Worm (Caenorhabditis elegans) whole organism, young adult: ENCODE results near the gene Y45F10C.2.
"Not testable (repeated sequence)": the region's sequence is repeated elsewhere in the genome, so short reads cannot be mapped to it uniquely, and the experiment has no call there.

Experiments
- F10E7.11 ChIP-seq: sonication (generic microtip); optimal IDR thresholded peaks from 2 replicates; lab custom pipeline; 2017; ENCODE audit warnings: mild to moderate bottlenecking, missing genetic modification characterization, moderate library complexity, missing compliant biosample characterization
- Y53F4B.3 ChIP-seq: fragments of 200-800 bp; sonication (Bioruptor generic); IDR thresholded peaks from 2 replicates; pipeline ENCODE4 v1.3.6; 2022; ENCODE audit warnings: missing genetic modification reagents, missing genetic modification characterization, missing compliant biosample characterization
- Y56A3A.18 ChIP-seq: fragments of 200-800 bp; sonication (Bioruptor generic); IDR thresholded peaks from 2 replicates; pipeline ENCODE4 v1.3.6; 2022; ENCODE audit warnings: missing genetic modification reagents, missing genetic modification characterization, missing compliant biosample characterization
- Y79H2A.3 ChIP-seq: fragments of 200-800 bp; sonication (Bioruptor generic); conservative IDR thresholded peaks from 2 replicates; pipeline ENCODE4 v1.3.6; 2022; ENCODE audit warnings: missing genetic modification reagents, missing genetic modification characterization, missing compliant biosample characterization
- attf-6 ChIP-seq: fragments of 200-800 bp; sonication (Bioruptor generic); IDR thresholded peaks from 2 replicates; pipeline ENCODE4 v1.3.6; 2022; ENCODE audit warnings: missing genetic modification reagents, missing genetic modification characterization, missing compliant biosample characterization
- ccch-3 ChIP-seq: fragments of 200-800 bp; sonication (Bioruptor generic); optimal IDR thresholded peaks from 2 replicates; lab custom pipeline; 2018; ENCODE audit warnings: mild to moderate bottlenecking, missing genetic modification characterization, missing compliant biosample characterization
- ceh-100 ChIP-seq: fragments of 200-800 bp; sonication (Bioruptor generic); IDR thresholded peaks from 2 replicates; pipeline ENCODE4 v1.3.6; 2022; ENCODE audit warnings: missing genetic modification reagents, missing genetic modification characterization, missing compliant biosample characterization
- ceh-40 ChIP-seq: fragments of 200-800 bp; sonication (Bioruptor generic); IDR thresholded peaks from 2 replicates; pipeline ENCODE4 v1.3.6; 2022; ENCODE audit warnings: missing genetic modification characterization, missing compliant biosample characterization
- chd-7 ChIP-seq: sonication (generic microtip); optimal IDR thresholded peaks from 2 replicates; lab custom pipeline; 2016; ENCODE audit warnings: mild to moderate bottlenecking, missing genetic modification characterization, moderate library complexity, missing compliant biosample characterization
- dpl-1 ChIP-seq: fragments of 150-350 bp; optimal IDR thresholded peaks from 2 replicates; lab custom pipeline; 2014; ENCODE audit warnings: missing biosample characterization, missing genetic modification reagents, missing genetic modification characterization
- efl-1 ChIP-seq: fragments of 150-350 bp; optimal IDR thresholded peaks from 2 replicates; lab custom pipeline; 2014; ENCODE audit warnings: missing biosample characterization, missing genetic modification reagents, missing genetic modification characterization
- egrh-3 ChIP-seq: fragments of 200-800 bp; sonication (Bioruptor generic); IDR thresholded peaks from 2 replicates; pipeline ENCODE4 v1.3.6; 2022; ENCODE audit warnings: missing genetic modification reagents, missing genetic modification characterization, missing compliant biosample characterization
- ekl-4 ChIP-seq: fragments of 200-800 bp; sonication (Bioruptor generic); IDR thresholded peaks from 2 replicates; pipeline ENCODE4 v1.3.6; 2022; ENCODE audit warnings: missing genetic modification reagents, missing genetic modification characterization, missing compliant biosample characterization
- ets-4 ChIP-seq: fragments of 200-800 bp; sonication (Bioruptor generic); optimal IDR thresholded peaks from 2 replicates; lab custom pipeline; 2018; ENCODE audit warnings: mild to moderate bottlenecking, missing genetic modification characterization, missing compliant biosample characterization
- hsf-1 ChIP-seq: fragments of 200-800 bp; sonication (Bioruptor generic); IDR thresholded peaks from 2 replicates; pipeline ENCODE4 v1.3.6; 2022; ENCODE audit warnings: missing genetic modification reagents, missing genetic modification characterization, missing compliant biosample characterization
- let-526 ChIP-seq: fragments of 200-800 bp; sonication (Bioruptor generic); IDR thresholded peaks from 2 replicates; pipeline ENCODE4 v1.3.6; 2022; ENCODE audit warnings: missing genetic modification reagents, missing genetic modification characterization, missing compliant biosample characterization
- lsl-1 ChIP-seq: fragments of 200-800 bp; sonication (Bioruptor generic); optimal IDR thresholded peaks from 2 replicates; lab custom pipeline; 2018; ENCODE audit warnings: mild to moderate bottlenecking, missing genetic modification characterization, moderate library complexity, missing compliant biosample characterization
- madf-6 ChIP-seq: fragments of 200-800 bp; sonication (Bioruptor generic); IDR thresholded peaks from 2 replicates; pipeline ENCODE4 v1.3.6; 2022; ENCODE audit warnings: missing genetic modification reagents, missing genetic modification characterization, missing compliant biosample characterization
- madf-8 ChIP-seq: fragments of 200-800 bp; sonication (Bioruptor generic); conservative IDR thresholded peaks from 2 replicates; pipeline ENCODE4 v1.3.6; 2022; ENCODE audit warnings: missing genetic modification reagents, missing genetic modification characterization, missing compliant biosample characterization
- mel-28 ChIP-seq: sonication (generic microtip); optimal IDR thresholded peaks from 2 replicates; lab custom pipeline; 2016; ENCODE audit warnings: borderline replicate concordance, mild to moderate bottlenecking, missing genetic modification characterization, missing compliant biosample characterization
- mes-4 ChIP-seq: sonication (generic microtip); optimal IDR thresholded peaks from 2 replicates; lab custom pipeline; 2016; ENCODE audit warnings: missing genotype, missing genetic modification characterization, missing compliant biosample characterization
- mxl-1 ChIP-seq: sonication (generic microtip); optimal IDR thresholded peaks from 2 replicates; lab custom pipeline; 2016; ENCODE audit warnings: missing genetic modification characterization, missing compliant biosample characterization
- nhr-27 ChIP-seq: fragments of 200-800 bp; sonication (Bioruptor generic); optimal IDR thresholded peaks from 2 replicates; lab custom pipeline; 2018; ENCODE audit warnings: mild to moderate bottlenecking, missing genetic modification characterization, moderate library complexity, missing compliant biosample characterization
- pbrm-1 ChIP-seq: fragments of 200-800 bp; sonication (Bioruptor generic); IDR thresholded peaks from 2 replicates; pipeline ENCODE4 v1.3.6; 2022; ENCODE audit warnings: missing genetic modification reagents, missing genetic modification characterization, missing compliant biosample characterization
- rpc-1 ChIP-seq, 2 experiments: fragments of 150-350 bp in 1 of 2; sonication (generic microtip) in 1 of 2; optimal IDR thresholded peaks; 2 replicates each; lab custom pipeline; 2014 to 2018; ENCODE audit warnings: missing biosample characterization in 1 of 2, missing genetic modification characterization in 1 of 2, missing genetic modification reagents in 1 of 2, missing genotype in 1 of 2
- snpc-1.1 ChIP-seq: sonication (generic microtip); optimal IDR thresholded peaks from 2 replicates; lab custom pipeline; 2017; ENCODE audit warnings: missing genetic modification characterization, mild to moderate bottlenecking, missing compliant biosample characterization, antibody characterized with exemption, moderate library complexity, missing genotype, missing genetic modification reagents; ENCODE audit not compliant: insufficient read depth
- snpc-1.3 ChIP-seq: sonication (generic microtip); optimal IDR thresholded peaks from 2 replicates; lab custom pipeline; 2017; ENCODE audit warnings: missing genetic modification characterization, mild to moderate bottlenecking, missing compliant biosample characterization, antibody characterized with exemption, moderate library complexity, missing genotype, missing genetic modification reagents; ENCODE audit not compliant: insufficient read depth
- snpc-4 ChIP-seq, 5 experiments: fragments of 150-350 bp in 1 of 5; sonication (generic microtip) in 4 of 5; optimal IDR thresholded peaks; 2 replicates each; lab custom pipeline; 2014 to 2018; ENCODE audit warnings: missing genetic modification characterization in 5 of 5, missing biosample characterization in 3 of 5, antibody characterized with exemption in 2 of 5, mild to moderate bottlenecking in 2 of 5, missing compliant biosample characterization in 2 of 5, missing genotype in 2 of 5, moderate library complexity in 2 of 5, missing genetic modification reagents in 1 of 5
- xnd-1 ChIP-seq: sonication (generic microtip); optimal IDR thresholded peaks from 2 replicates; lab custom pipeline; 2016; ENCODE audit warnings: missing genotype, missing genetic modification reagents, missing genetic modification characterization, missing compliant biosample characterization
- zfh-2 ChIP-seq: fragments of 200-800 bp; sonication (Bioruptor generic); conservative IDR thresholded peaks from 2 replicates; pipeline ENCODE4 v1.3.6; 2022; ENCODE audit warnings: missing genetic modification reagents, missing genetic modification characterization, missing compliant biosample characterization
- ztf-25 ChIP-seq: fragments of 200-800 bp; sonication (Bioruptor generic); IDR thresholded peaks from 2 replicates; pipeline ENCODE4 v1.3.6; 2022; ENCODE audit warnings: missing genetic modification reagents, missing genetic modification characterization, missing compliant biosample characterization

Gene Y45F10C.2

ce11 chrIV:13673504-13673903, 11.0 kb upstream of the Y45F10C.2 start, which contains the start of gene oac-48:
oac-48 (plus strand) TSS chrIV:13673804.
- TF ChIP-seq ets-4 (GFP tag; lab: Kevin White, UChicago), result no peak
- no peak for TF ChIP-seq let-526 (GFP tag; lab: Robert Waterston, UW)
- TF ChIP-seq ztf-25 (GFP tag; lab: Robert Waterston, UW), result no peak
- TF ChIP-seq madf-8 (GFP tag; lab: Robert Waterston, UW), result no peak
- TF ChIP-seq pbrm-1, result no peak
- TF ChIP-seq snpc-1.3 (tag; lab: Kevin White, UChicago), result no peak
- no peak for TF ChIP-seq snpc-1.1
- TF ChIP-seq chd-7 (tag; lab: Kevin White, UChicago), result no peak
- TF ChIP-seq zfh-2 (GFP tag; lab: Robert Waterston, UW), result no peak
- no peak for TF ChIP-seq F10E7.11
- no peak for TF ChIP-seq ccch-3 (GFP tag; lab: Kevin White, UChicago)
- TF ChIP-seq nhr-27 (tag; lab: Kevin White, UChicago), result no peak
- TF ChIP-seq attf-6, result no peak

ce11 chrIV:13667975-13668374, 5.5 kb upstream of the Y45F10C.2 start:
- 0 out of 2 replicates have a peak, but pooled peaks have one; percentile 67 for TF ChIP-seq attf-6
- TF ChIP-seq rpc-1 (optimal IDR thresholded peaks at IDR 0.05; lab: Kevin White, UChicago), result peak; percentile 37
- not testable (repeated sequence) for TF ChIP-seq rpc-1 (tag; optimal IDR thresholded peaks at IDR 0.05; lab: Kevin White, UChicago); snpc-4 (GFP tag; optimal IDR thresholded peaks at IDR 0.05; lab: Kevin White, UChicago)
- TF ChIP-seq ceh-40, result 0 out of 2 replicates have a peak, but pooled peaks have one; percentile 21
- peak; percentile 32; the same call in 1 of the 2 replicates for TF ChIP-seq Y53F4B.3 (GFP tag; lab: Robert Waterston, UW)
- peak; percentile 58; the same call in 1 of the 2 replicates for TF ChIP-seq Y79H2A.3 (GFP tag; lab: Robert Waterston, UW)
- peak; percentile 67 for TF ChIP-seq mel-28
- 0 out of 2 replicates have a peak, but pooled peaks have one; percentile 27 for TF ChIP-seq ceh-100 (GFP tag; lab: Robert Waterston, UW)
- TF ChIP-seq Y56A3A.18 (GFP tag; lab: Robert Waterston, UW), result 0 out of 2 replicates have a peak, but pooled peaks have one; percentile 69
- peak; percentile 76 for TF ChIP-seq ekl-4 (GFP tag; lab: Robert Waterston, UW)
- peak; percentile 61; the same call in 1 of the 2 replicates for TF ChIP-seq madf-6 (GFP tag; lab: Robert Waterston, UW)
- TF ChIP-seq hsf-1 (GFP tag; lab: Robert Waterston, UW), result peak; percentile 98
- peak in 1 of 4 experiments; percentile 51 for TF ChIP-seq snpc-4 (tag; optimal IDR thresholded peaks at IDR 0.05; lab: Kevin White, UChicago)
- TF ChIP-seq ztf-25 (GFP tag; lab: Robert Waterston, UW), result 0 out of 2 replicates have a peak, but pooled peaks have one; percentile 43
- TF ChIP-seq egrh-3 (GFP tag; lab: Robert Waterston, UW), result peak; percentile 45

ce11 chrIV:13666849-13667430, 4.5 kb upstream of the Y45F10C.2 start, which contains the start of gene fbxa-215:
fbxa-215 (minus strand) TSS chrIV:13666909.
- TF ChIP-seq efl-1 (GFP tag; lab: Kevin White, UChicago), result peak; percentile 58
- peak; percentile 57 for TF ChIP-seq snpc-4 (GFP tag; optimal IDR thresholded peaks at IDR 0.05; lab: Kevin White, UChicago)
- peak in 3 of 4 experiments; percentile 62 to 88 (median 82) for TF ChIP-seq snpc-4 (tag; optimal IDR thresholded peaks at IDR 0.05; lab: Kevin White, UChicago)
- TF ChIP-seq dpl-1, result peak; percentile 19
- TF ChIP-seq madf-6 (GFP tag; lab: Robert Waterston, UW), result peak; percentile 75
- no peak for TF ChIP-seq mes-4
- TF ChIP-seq lsl-1, result peak; percentile 52
- TF ChIP-seq xnd-1 (tag; lab: Kevin White, UChicago), result peak; percentile 47
- TF ChIP-seq ekl-4 (GFP tag; lab: Robert Waterston, UW), result no peak
- no peak for TF ChIP-seq mxl-1 (tag; lab: Kevin White, UChicago)
- peak; percentile 65 for TF ChIP-seq madf-8 (GFP tag; lab: Robert Waterston, UW)
